Fruit fly (Drosophila melanogaster) whole organism: ENCODE results near the gene CG16957.

Experiments used
- CG8478 ChIP-seq: fragments of >200 bp; optimal IDR thresholded peaks from 2 replicates; lab custom pipeline; 2018; ENCODE audit warnings: inconsistent platforms
- pan ChIP-seq: fragments of >200 bp; optimal IDR thresholded peaks from 2 replicates; lab custom pipeline; 2017
- psq ChIP-seq: fragments of >200 bp; optimal IDR thresholded peaks from 2 replicates; lab custom pipeline; 2017

DNA sequence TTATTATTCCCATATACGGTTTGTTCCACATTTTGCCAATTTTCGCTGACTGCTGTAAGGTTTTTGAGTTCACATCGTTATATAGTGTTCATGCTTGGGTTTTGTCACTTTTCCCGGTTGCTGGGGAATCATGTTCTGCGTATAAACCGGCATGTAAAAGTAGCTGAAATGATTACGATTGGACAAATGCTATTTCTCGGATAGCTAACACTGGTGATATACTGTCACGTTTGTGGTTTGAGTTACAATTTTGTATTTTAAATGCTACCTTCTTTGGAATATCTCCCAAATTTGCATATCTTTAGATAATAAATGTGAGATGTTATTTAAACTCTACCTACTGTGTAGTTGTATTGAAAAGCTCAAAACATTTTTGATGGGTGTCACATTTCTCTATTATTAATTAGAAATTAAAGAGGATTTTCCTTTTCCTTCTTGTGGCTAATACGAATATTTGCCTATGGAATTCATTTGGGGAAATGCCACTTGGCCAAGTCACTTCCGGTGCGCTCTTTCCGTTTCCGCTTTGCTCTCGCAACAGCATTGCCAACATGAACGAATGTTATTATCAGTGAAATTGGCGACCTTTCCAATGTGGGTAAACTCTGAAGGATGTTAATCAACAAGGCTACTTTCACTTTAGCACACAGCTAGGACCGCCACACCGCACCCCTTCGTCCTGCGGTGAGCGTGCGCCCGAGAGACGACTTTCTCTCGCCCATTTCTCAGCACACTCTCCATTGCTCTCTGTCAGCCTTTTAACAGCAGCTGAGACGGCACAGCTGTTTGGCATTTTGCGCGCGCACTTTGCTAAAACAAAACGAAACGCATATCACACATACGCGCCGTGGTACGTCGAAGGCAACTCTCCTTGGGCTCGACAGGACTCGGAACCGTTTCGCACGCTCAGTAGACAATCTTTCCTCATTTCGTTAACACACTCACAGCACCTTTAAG lies 18.8 kb upstream of the CG16957 start, which contains the start of the genes CG16956, CG42784 and CG43850:
- TF ChIP-seq CG8478 (no peak), psq (lab: Kevin White, UChicago) (no peak), pan (lab: Kevin White, UChicago) (no peak)
